Worm (Caenorhabditis elegans): ENCODE data around the gene srlf-11.

ce11 chrIV:10900083-10900482, 14.3 kb upstream of the srlf-11 start, which contains the start of gene srlf-30:
- TF ChIP-seq unc-39 (tag; optimal IDR thresholded peaks at IDR 0.05) (no peak), nhr-67 (tag; optimal IDR thresholded peaks at IDR 0.05) (no peak), ztf-4 (tag; optimal IDR thresholded peaks at IDR 0.05) (no peak), jun-1 (tag; optimal IDR thresholded peaks at IDR 0.05) (no peak), snpc-4 (tag; optimal IDR thresholded peaks at IDR 0.05) (no peak), ceh-9 (tag; optimal IDR thresholded peaks at IDR 0.05) (no peak), nfya-1 (tag; optimal IDR thresholded peaks at IDR 0.05; ENCODE audit: insufficient read depth) (no peak), fos-1 (tag; optimal IDR thresholded peaks at IDR 0.05) (no peak), nhr-23 (tag; optimal IDR thresholded peaks at IDR 0.05) (no peak), tbx-2 (tag; optimal IDR thresholded peaks at IDR 0.05) (no peak), unc-62 (GFP tag; optimal IDR thresholded peaks at IDR 0.05) (no peak), ama-1 (optimal IDR thresholded peaks at IDR 0.05) (no peak)
